Fruit fly (Drosophila melanogaster) whole organism, embryonic: Measurements from ENCODE around the gene CG6254.

Experiments
- Atf-2 ChIP-seq: fragments of 200-800 bp; sonication (Bioruptor generic); optimal IDR thresholded peaks from 2 replicates; lab custom pipeline; 2016; ENCODE audit warnings: missing biosample characterization, missing genetic modification characterization
- CG10462 ChIP-seq: fragments of 200-800 bp; sonication (Bioruptor generic); optimal IDR thresholded peaks from 2 replicates; lab custom pipeline; 2016; ENCODE audit warnings: missing biosample characterization, missing genetic modification characterization
- CG16813 ChIP-seq: fragments of 200-800 bp; sonication (Bioruptor generic); IDR thresholded peaks from 3 replicates; pipeline ENCODE4 v1.3.6; 2022; ENCODE audit warnings: missing biosample characterization, missing genetic modification characterization; ENCODE audit not compliant: partially characterized antibody
- CG17912 ChIP-seq: fragments of 200-800 bp; sonication (Bioruptor generic); optimal IDR thresholded peaks from 2 replicates; lab custom pipeline; 2018; ENCODE audit warnings: missing biosample characterization, mild to moderate bottlenecking, missing genetic modification characterization
- CG18476 ChIP-seq: fragments of 200-800 bp; sonication (Bioruptor generic); optimal IDR thresholded peaks from 2 replicates; lab custom pipeline; 2016; ENCODE audit warnings: missing biosample characterization, mild to moderate bottlenecking, missing genetic modification characterization
- CG2712 ChIP-seq: fragments of 200-800 bp; optimal IDR thresholded peaks from 3 replicates; lab custom pipeline; 2019; ENCODE audit warnings: missing biosample characterization, mild to moderate bottlenecking, missing genetic modification characterization, moderate library complexity
- CG3065 ChIP-seq: fragments of 200-800 bp; sonication (Bioruptor generic); optimal IDR thresholded peaks from 2 replicates; lab custom pipeline; 2016; ENCODE audit warnings: missing biosample characterization, missing genetic modification characterization
- CG31365 ChIP-seq: fragments of 200-800 bp; sonication (Bioruptor generic); optimal IDR thresholded peaks from 2 replicates; lab custom pipeline; 2018; ENCODE audit warnings: missing biosample characterization, mild to moderate bottlenecking, missing genetic modification characterization
- CG3281 ChIP-seq: fragments of 200-800 bp; sonication (Bioruptor generic); optimal IDR thresholded peaks from 3 replicates; lab custom pipeline; 2017; ENCODE audit warnings: missing biosample characterization, mild to moderate bottlenecking, missing genetic modification characterization
- CG34224 ChIP-seq: fragments of 200-800 bp; sonication (Bioruptor generic); IDR thresholded peaks from 3 replicates; pipeline ENCODE4 v1.3.6; 2022; ENCODE audit warnings: missing biosample characterization, missing genetic modification characterization; ENCODE audit not compliant: partially characterized antibody
- CG4328 ChIP-seq: fragments of 200-800 bp; sonication (Bioruptor generic); optimal IDR thresholded peaks from 3 replicates; lab custom pipeline; 2017; ENCODE audit warnings: missing biosample characterization, missing genetic modification reagents, missing genetic modification characterization
- CG4404 ChIP-seq: fragments of 200-800 bp; sonication (Bioruptor generic); IDR thresholded peaks from 2 replicates; pipeline ENCODE4 v1.3.6; 2022; ENCODE audit warnings: missing biosample characterization, missing genetic modification characterization
- CG4730 ChIP-seq: fragments of 200-800 bp; sonication (Bioruptor generic); IDR thresholded peaks from 2 replicates; pipeline ENCODE4 v1.3.6; 2022; ENCODE audit warnings: missing biosample characterization, missing genetic modification characterization
- CG4820 ChIP-seq: fragments of 200-800 bp; sonication (Bioruptor generic); optimal IDR thresholded peaks from 3 replicates; lab custom pipeline; 2016; ENCODE audit warnings: missing biosample characterization, missing genetic modification characterization
- CG8089 ChIP-seq: fragments of 200-800 bp; sonication (Bioruptor generic); optimal IDR thresholded peaks from 3 replicates; lab custom pipeline; 2016; ENCODE audit warnings: missing biosample characterization, missing genetic modification characterization
- CHES-1-like ChIP-seq: fragments of 200-800 bp; sonication (Bioruptor generic); optimal IDR thresholded peaks from 2 replicates; lab custom pipeline; 2016; ENCODE audit warnings: missing biosample characterization, missing genetic modification characterization
- Dip2 ChIP-seq: fragments of 200-800 bp; sonication (Bioruptor generic); IDR thresholded peaks from 2 replicates; pipeline ENCODE4 v1.3.6; 2022; ENCODE audit warnings: missing biosample characterization, missing genetic modification characterization
- Doc3 ChIP-seq: fragments of 200-800 bp; sonication (Bioruptor generic); IDR thresholded peaks from 3 replicates; pipeline ENCODE4 v1.3.6; 2022; ENCODE audit warnings: missing biosample characterization, missing genetic modification characterization; ENCODE audit not compliant: partially characterized antibody
- Eip74EF ChIP-seq, 2 experiments: fragments of 200-800 bp in 1 of 2; fragments of >200 bp in 1 of 2; sonication (Bioruptor generic) in 1 of 2; optimal IDR thresholded peaks; 2 replicates each; lab custom pipeline; 2017 to 2019; ENCODE audit warnings: missing biosample characterization in 2 of 2, missing genetic modification characterization in 2 of 2, mild to moderate bottlenecking in 1 of 2, moderate library complexity in 1 of 2
- H2.0 ChIP-seq: fragments of 200-800 bp; sonication (Bioruptor generic); IDR thresholded peaks from 2 replicates; pipeline ENCODE4 v1.3.6; 2022; ENCODE audit warnings: missing biosample characterization, missing genetic modification characterization
- HLH3B ChIP-seq: fragments of 200-800 bp; sonication (Bioruptor generic); IDR thresholded peaks from 2 replicates; pipeline ENCODE4 v1.3.6; 2022; ENCODE audit warnings: missing biosample characterization, missing genetic modification characterization
- Hsf ChIP-seq: fragments of 200-800 bp; sonication (Bioruptor generic); optimal IDR thresholded peaks from 3 replicates; lab custom pipeline; 2016; ENCODE audit warnings: missing biosample characterization, missing genetic modification characterization
- Jarid2 ChIP-seq: fragments of 200-800 bp; sonication (Bioruptor generic); optimal IDR thresholded peaks from 3 replicates; lab custom pipeline; 2017; ENCODE audit warnings: mild to moderate bottlenecking, missing biosample characterization, missing genetic modification reagents, missing genetic modification characterization
- MTF-1 ChIP-seq: fragments of 200-800 bp; sonication (Bioruptor generic); optimal IDR thresholded peaks from 2 replicates; lab custom pipeline; 2018; ENCODE audit warnings: missing biosample characterization, mild to moderate bottlenecking, missing genetic modification characterization, borderline replicate concordance
- NC2α ChIP-seq: fragments of 200-800 bp; sonication (Bioruptor generic); optimal IDR thresholded peaks from 2 replicates; lab custom pipeline; 2016; ENCODE audit warnings: missing biosample characterization, missing genetic modification characterization
- Taf1 ChIP-seq: fragments of 200-800 bp; sonication (Bioruptor generic); IDR thresholded peaks from 2 replicates; pipeline ENCODE4 v1.3.6; 2022; ENCODE audit warnings: missing biosample characterization, missing genetic modification characterization
- da ChIP-seq: fragments of 200-800 bp; sonication (Bioruptor generic); optimal IDR thresholded peaks from 2 replicates; lab custom pipeline; 2016; ENCODE audit warnings: missing biosample characterization, missing genetic modification characterization
- danr ChIP-seq: fragments of 200-800 bp; sonication (Bioruptor generic); IDR thresholded peaks from 2 replicates; pipeline ENCODE4 v1.3.6; 2022; ENCODE audit warnings: missing biosample characterization, missing genetic modification characterization
- dimm ChIP-seq: fragments of 200-800 bp; sonication (Bioruptor generic); IDR thresholded peaks from 2 replicates; pipeline ENCODE4 v1.3.6; 2022; ENCODE audit warnings: missing biosample characterization, missing genetic modification characterization
- exex ChIP-seq: fragments of 200-800 bp; sonication (Bioruptor generic); optimal IDR thresholded peaks from 4 replicates; lab custom pipeline; 2018; ENCODE audit warnings: missing biosample characterization, mild to moderate bottlenecking, missing genetic modification characterization, moderate library complexity
- fd3F ChIP-seq: fragments of 200-800 bp; sonication (Bioruptor generic); optimal IDR thresholded peaks from 2 replicates; lab custom pipeline; 2018; ENCODE audit warnings: missing biosample characterization, mild to moderate bottlenecking, missing genetic modification characterization, moderate library complexity
- gcm2 ChIP-seq: fragments of 200-800 bp; sonication (Bioruptor generic); optimal IDR thresholded peaks from 2 replicates; lab custom pipeline; 2016; ENCODE audit warnings: missing biosample characterization, missing genetic modification characterization
- gsb-n ChIP-seq: fragments of 200-800 bp; sonication (Bioruptor generic); optimal IDR thresholded peaks from 3 replicates; lab custom pipeline; 2018; ENCODE audit warnings: missing biosample characterization, mild to moderate bottlenecking, missing genetic modification characterization
- hb ChIP-seq: fragments of 200-800 bp; sonication (Bioruptor generic); IDR thresholded peaks from 3 replicates; pipeline ENCODE4 v1.3.6; 2022; ENCODE audit warnings: missing biosample characterization, missing genetic modification characterization; ENCODE audit not compliant: partially characterized antibody
- lbe ChIP-seq: fragments of 200-800 bp; sonication (Bioruptor generic); optimal IDR thresholded peaks from 2 replicates; lab custom pipeline; 2016; ENCODE audit warnings: missing biosample characterization, mild to moderate bottlenecking, missing genetic modification characterization
- otp ChIP-seq: fragments of 200-800 bp; sonication (Bioruptor generic); IDR thresholded peaks from 3 replicates; pipeline ENCODE4, ENCODE4 v1.3.6; 2022; ENCODE audit warnings: missing biosample characterization, missing genetic modification characterization
- pita ChIP-seq: fragments of 200-800 bp; sonication (Bioruptor generic); optimal IDR thresholded peaks from 2 replicates; lab custom pipeline; 2017; ENCODE audit warnings: missing biosample characterization, mild to moderate bottlenecking, missing genetic modification characterization
- ranshi ChIP-seq: fragments of 200-800 bp; sonication (Bioruptor generic); IDR thresholded peaks from 2 replicates; pipeline ENCODE4 v1.3.6; 2022; ENCODE audit warnings: missing biosample characterization, missing genetic modification characterization
- run ChIP-seq: fragments of 200-800 bp; sonication (Bioruptor generic); optimal IDR thresholded peaks from 3 replicates; lab custom pipeline; 2018; ENCODE audit warnings: missing biosample characterization, mild to moderate bottlenecking, missing genetic modification characterization
- sens-2 ChIP-seq: fragments of 200-800 bp; sonication (Bioruptor generic); IDR thresholded peaks from 2 replicates; pipeline ENCODE4 v1.3.6; 2022; ENCODE audit warnings: missing biosample characterization, missing genetic modification characterization
- slbo ChIP-seq: fragments of 200-800 bp; sonication (Bioruptor generic); IDR thresholded peaks from 2 replicates; pipeline ENCODE4 v1.3.6; 2022; ENCODE audit warnings: missing biosample characterization, missing genetic modification characterization
- slou ChIP-seq: fragments of 200-800 bp; sonication (Bioruptor generic); optimal IDR thresholded peaks from 3 replicates; lab custom pipeline; 2016; ENCODE audit warnings: missing biosample characterization, missing genetic modification characterization
- slp2 ChIP-seq: fragments of 200-800 bp; sonication (Bioruptor generic); optimal IDR thresholded peaks from 2 replicates; lab custom pipeline; 2016; ENCODE audit warnings: missing biosample characterization, missing genetic modification characterization
- sob ChIP-seq: fragments of 200-800 bp; sonication (Bioruptor generic); IDR thresholded peaks from 2 replicates; pipeline ENCODE4 v1.3.6; 2022; ENCODE audit warnings: missing biosample characterization, missing genetic modification characterization
- tgo ChIP-seq: fragments of 200-800 bp; sonication (Bioruptor generic); IDR thresholded peaks from 3 replicates; pipeline ENCODE4 v1.3.6; 2022; ENCODE audit warnings: missing biosample characterization, missing genetic modification characterization
- trh ChIP-seq: fragments of 200-800 bp; sonication (Bioruptor generic); optimal IDR thresholded peaks from 2 replicates; lab custom pipeline; 2016; ENCODE audit warnings: missing biosample characterization, missing genetic modification characterization
- wdn ChIP-seq: fragments of 200-800 bp; sonication (Bioruptor generic); IDR thresholded peaks from 2 replicates; pipeline ENCODE4 v1.3.6; 2022; ENCODE audit warnings: missing biosample characterization, missing genetic modification characterization
- yki ChIP-seq: fragments of >200 bp; optimal IDR thresholded peaks from 3 replicates; lab custom pipeline; 2018
- zfh2 ChIP-seq: fragments of 200-800 bp; sonication (Bioruptor generic); optimal IDR thresholded peaks from 2 replicates; lab custom pipeline; 2016; ENCODE audit warnings: missing biosample characterization, missing genetic modification characterization

The CG6254 gene

dm6 chr3R:10144103-10144998 lies 16.8 kb downstream of the CG6254 start, which contains the start of the genes TAF1B and Invadolysin (continued):
- TF ChIP-seq zfh2 (peak; percentile 36), CG17912 (GFP tag; lab: Kevin White, UChicago) (no peak), sob (peak; percentile 53; the same call in 1 of the 2 replicates), ranshi (GFP tag; lab: Robert Waterston, UW) (peak; percentile 37; the same call in 1 of the 2 replicates), Dip2 (GFP tag; lab: Robert Waterston, UW) (no peak), CG3065 (GFP tag; lab: Kevin White, UChicago) (no peak), CG4404 (GFP tag; lab: Robert Waterston, UW) (no peak), Eip74EF (GFP tag; optimal IDR thresholded peaks at IDR 0.05; lab: Kevin White, UChicago) (no peak), lbe (GFP tag; lab: Kevin White, UChicago) (peak; percentile 78), Atf-2 (no peak), gcm2 (GFP tag; lab: Kevin White, UChicago) (no peak), yki (lab: Kevin White, UChicago) (no peak), slbo (peak; percentile 81), Doc3 (GFP tag; lab: Robert Waterston, UW) (peak; percentile 90), Taf1 (GFP tag; lab: Robert Waterston, UW) (no peak; the same call in 1 of the 2 replicates), gsb-n (peak; percentile 55), H2.0 (GFP tag; lab: Robert Waterston, UW) (peak; percentile 14; the same call in 1 of the 2 replicates), otp (GFP tag; lab: Robert Waterston, UW) (0 out of 3 replicates have a peak, but pooled peaks have one; percentile 63), slp2 (GFP tag; lab: Kevin White, UChicago) (no peak), trh (GFP tag; lab: Kevin White, UChicago) (peak; percentile 43), run (tag; lab: Kevin White, UChicago) (peak; percentile 15), HLH3B (GFP tag; lab: Robert Waterston, UW) (0 out of 2 replicates have a peak, but pooled peaks have one; percentile 22), CHES-1-like (GFP tag; lab: Kevin White, UChicago) (no peak), CG16813 (peak; percentile 91), NC2α (GFP tag; lab: Kevin White, UChicago) (no peak), CG10462 (GFP tag; lab: Kevin White, UChicago) (peak; percentile 18), CG18476 (peak; percentile 36), sens-2 (GFP tag; lab: Robert Waterston, UW) (no peak), pita (GFP tag; lab: Kevin White, UChicago) (no peak), fd3F (no peak), CG3281 (GFP tag; lab: Kevin White, UChicago) (peak; percentile 15), CG2712 (tag; lab: Kevin White, UChicago) (peak; percentile 69), hb (GFP tag; lab: Robert Waterston, UW) (peak; percentile 89), CG34224 (peak; percentile 91), Jarid2 (peak; percentile 94), CG4328 (GFP tag; lab: Kevin White, UChicago) (no peak), CG4820 (GFP tag; lab: Kevin White, UChicago) (peak; percentile 11), CG4730 (no peak), exex (tag; lab: Kevin White, UChicago) (peak; percentile 36), da (no peak), Hsf (GFP tag; lab: Kevin White, UChicago) (peak; percentile 13), slou (GFP tag; lab: Kevin White, UChicago) (no peak), CG8089 (GFP tag; lab: Kevin White, UChicago) (no peak), danr (GFP tag; lab: Robert Waterston, UW) (no peak), wdn (GFP tag; lab: Robert Waterston, UW) (peak; percentile 13; the same call in 1 of the 2 replicates), tgo (GFP tag; lab: Robert Waterston, UW) (peak; percentile 43; the same call in 2 of the 3 replicates), CG31365 (tag; lab: Kevin White, UChicago) (peak; percentile 54), dimm (GFP tag; lab: Robert Waterston, UW) (no peak), MTF-1 (GFP tag; lab: Kevin White, UChicago) (no peak)
